Worm (Caenorhabditis elegans): ENCODE data around the gene gbf-1.

- no peak for TF ChIP-seq elt-3 (tag; optimal IDR thresholded peaks at IDR 0.05)
- TF ChIP-seq fos-1 (tag; optimal IDR thresholded peaks at IDR 0.05): no peak
- no peak for TF ChIP-seq fkh-10 (GFP tag; optimal IDR thresholded peaks at IDR 0.05)
- TF ChIP-seq ztf-4 (tag; optimal IDR thresholded peaks at IDR 0.05): no peak
- TF ChIP-seq lin-15B (tag; optimal IDR thresholded peaks at IDR 0.05): peak; percentile 92
- TF ChIP-seq nhr-25 (tag; optimal IDR thresholded peaks at IDR 0.05): peak; percentile 93
- peak; percentile 1 for TF ChIP-seq ama-1 (optimal IDR thresholded peaks at IDR 0.05)
These were observed 49.8 kb upstream of the gbf-1 start, which contains the start of gene C18D11.3 for ce11 chrIII:11823260-11823659.
